Worm (Caenorhabditis elegans) whole organism, L2 larva: ENCODE results near the gene R01E6.2.

Experiments used
- C34F6.9 ChIP-seq: fragments of 150-350 bp; optimal IDR thresholded peaks from 2 replicates; lab custom pipeline; 2014; ENCODE audit warnings: missing biosample characterization, missing genetic modification characterization
- R02D3.7 ChIP-seq: fragments of 150-350 bp; optimal IDR thresholded peaks from 2 replicates; lab custom pipeline; 2014; ENCODE audit warnings: missing biosample characterization, missing genetic modification characterization
- Y55F3AM.14 ChIP-seq: fragments of 200-800 bp; sonication (Bioruptor generic); optimal IDR thresholded peaks from 2 replicates; lab custom pipeline; 2018; ENCODE audit warnings: mild to moderate bottlenecking, missing genetic modification characterization, missing compliant biosample characterization
- ZK546.5 ChIP-seq: sonication (generic microtip); optimal IDR thresholded peaks from 2 replicates; lab custom pipeline; 2017; ENCODE audit warnings: missing biosample characterization, missing genetic modification characterization
- alr-1 ChIP-seq: fragments of 150-350 bp; optimal IDR thresholded peaks from 2 replicates; lab custom pipeline; 2014; ENCODE audit warnings: missing biosample characterization, missing genetic modification characterization
- ama-1 ChIP-seq: fragments of 150-350 bp; optimal IDR thresholded peaks from 2 replicates; lab custom pipeline; 2018; ENCODE audit warnings: inconsistent platforms
- blmp-1 ChIP-seq: sonication (generic microtip); optimal IDR thresholded peaks from 2 replicates; lab custom pipeline; 2017; ENCODE audit warnings: missing genetic modification characterization, mild to moderate bottlenecking, missing compliant biosample characterization, antibody characterized with exemption, moderate library complexity; ENCODE audit not compliant: insufficient read depth
- ceh-16 ChIP-seq: fragments of 150-350 bp; optimal IDR thresholded peaks from 2 replicates; lab custom pipeline; 2014; ENCODE audit warnings: missing biosample characterization, missing genetic modification characterization
- ceh-82 ChIP-seq: fragments of 150-350 bp; optimal IDR thresholded peaks from 2 replicates; lab custom pipeline; 2014; ENCODE audit warnings: missing biosample characterization, missing genetic modification characterization
- crh-2 ChIP-seq: sonication (generic microtip); optimal IDR thresholded peaks from 2 replicates; lab custom pipeline; 2017; ENCODE audit warnings: missing biosample characterization, missing genetic modification characterization
- dmd-4 ChIP-seq: sonication (generic microtip); optimal IDR thresholded peaks from 2 replicates; lab custom pipeline; 2017; ENCODE audit warnings: missing biosample characterization, missing genetic modification characterization
- elt-3 ChIP-seq: sonication (generic microtip); optimal IDR thresholded peaks from 2 replicates; lab custom pipeline; 2017; ENCODE audit warnings: missing biosample characterization, missing genetic modification characterization
- fos-1 ChIP-seq: fragments of 150-350 bp; optimal IDR thresholded peaks from 2 replicates; lab custom pipeline; 2014; ENCODE audit warnings: missing biosample characterization, missing genetic modification characterization
- gmeb-1 ChIP-seq: fragments of 150-350 bp; optimal IDR thresholded peaks from 2 replicates; lab custom pipeline; 2014; ENCODE audit warnings: missing biosample characterization, missing genetic modification characterization
- lin-11 ChIP-seq: fragments of 150-350 bp; sonication (generic microtip); optimal IDR thresholded peaks from 2 replicates; lab custom pipeline; 2014; ENCODE audit warnings: missing biosample characterization, missing genetic modification characterization, inconsistent platforms, mixed read lengths
- lin-13 ChIP-seq: fragments of 150-350 bp; optimal IDR thresholded peaks from 2 replicates; lab custom pipeline; 2014; ENCODE audit warnings: missing biosample characterization, missing genetic modification reagents, missing genetic modification characterization
- lin-39 ChIP-seq: fragments of 150-350 bp; optimal IDR thresholded peaks from 2 replicates; lab custom pipeline; 2014; ENCODE audit warnings: missing biosample characterization, missing genetic modification reagents, missing genetic modification characterization
- lsy-2 ChIP-seq, 2 experiments: fragments of 150-350 bp in 1 of 2; sonication (generic microtip) in 1 of 2; optimal IDR thresholded peaks; 2 replicates each; lab custom pipeline; 2014 to 2017; ENCODE audit warnings: missing biosample characterization in 2 of 2, missing genetic modification characterization in 2 of 2
- mab-5 ChIP-seq: fragments of 150-350 bp; optimal IDR thresholded peaks from 2 replicates; lab custom pipeline; 2014; ENCODE audit warnings: missing biosample characterization, missing genetic modification characterization
- mbf-1 ChIP-seq: sonication (generic microtip); optimal IDR thresholded peaks from 2 replicates; lab custom pipeline; 2017; ENCODE audit warnings: missing biosample characterization, missing genetic modification characterization
- mdl-1 ChIP-seq, 2 experiments: fragments of 150-350 bp in 1 of 2; sonication (generic microtip) in 1 of 2; optimal IDR thresholded peaks; 2 replicates each; lab custom pipeline; 2017; ENCODE audit warnings: missing biosample characterization in 2 of 2, missing genetic modification characterization in 2 of 2
- nhr-11 ChIP-seq: fragments of 150-350 bp; optimal IDR thresholded peaks from 2 replicates; lab custom pipeline; 2014; ENCODE audit warnings: missing biosample characterization, missing genetic modification characterization
- nhr-129 ChIP-seq: fragments of 150-350 bp; optimal IDR thresholded peaks from 2 replicates; lab custom pipeline; 2014; ENCODE audit warnings: missing biosample characterization, missing genetic modification characterization
- nhr-21 ChIP-seq: fragments of 150-350 bp; optimal IDR thresholded peaks from 2 replicates; lab custom pipeline; 2014; ENCODE audit warnings: missing biosample characterization, missing genetic modification characterization
- nhr-23 ChIP-seq: fragments of 150-350 bp; optimal IDR thresholded peaks from 2 replicates; lab custom pipeline; 2014; ENCODE audit warnings: missing biosample characterization, missing genetic modification reagents, missing genetic modification characterization
- nhr-237 ChIP-seq: fragments of 150-350 bp; optimal IDR thresholded peaks from 2 replicates; lab custom pipeline; 2014; ENCODE audit warnings: missing biosample characterization, missing genetic modification characterization
- nhr-25 ChIP-seq: fragments of 150-350 bp; sonication (generic microtip); optimal IDR thresholded peaks from 3 replicates; lab custom pipeline; 2014; ENCODE audit warnings: missing biosample characterization, missing genetic modification characterization
- nhr-77 ChIP-seq: fragments of 150-350 bp; optimal IDR thresholded peaks from 2 replicates; lab custom pipeline; 2014; ENCODE audit warnings: missing biosample characterization, missing genetic modification characterization
- peb-1 ChIP-seq: fragments of 150-350 bp; optimal IDR thresholded peaks from 2 replicates; lab custom pipeline; 2014; ENCODE audit warnings: missing biosample characterization, missing genetic modification characterization
- sem-4 ChIP-seq: fragments of 150-350 bp; optimal IDR thresholded peaks from 2 replicates; lab custom pipeline; 2014; ENCODE audit warnings: missing biosample characterization, missing genetic modification reagents, missing genetic modification characterization
- skn-1 ChIP-seq: sonication (generic microtip); optimal IDR thresholded peaks from 2 replicates; lab custom pipeline; 2017; ENCODE audit warnings: missing biosample characterization, missing genetic modification characterization
- sma-3 ChIP-seq: sonication (generic microtip); optimal IDR thresholded peaks from 2 replicates; lab custom pipeline; 2016; ENCODE audit warnings: missing genetic modification reagents, missing genetic modification characterization, missing compliant biosample characterization
- sma-9 ChIP-seq, 2 experiments: fragments of 150-350 bp in 1 of 2; sonication (generic microtip) in 1 of 2; optimal IDR thresholded peaks; 2 replicates each; lab custom pipeline; 2014 to 2016; ENCODE audit warnings: missing genetic modification characterization in 2 of 2, mild to moderate bottlenecking in 1 of 2, missing biosample characterization in 1 of 2, missing compliant biosample characterization in 1 of 2, missing genetic modification reagents in 1 of 2, moderate library complexity in 1 of 2
- snpc-4 ChIP-seq: fragments of 150-350 bp; optimal IDR thresholded peaks from 2 replicates; lab custom pipeline; 2014; ENCODE audit warnings: missing biosample characterization, missing genetic modification characterization
- unc-39 ChIP-seq: fragments of 150-350 bp; optimal IDR thresholded peaks from 2 replicates; lab custom pipeline; 2014; ENCODE audit warnings: missing biosample characterization, missing genetic modification characterization
- unc-55 ChIP-seq: fragments of 150-350 bp; sonication (generic microtip); optimal IDR thresholded peaks from 3 replicates; lab custom pipeline; 2014; ENCODE audit warnings: missing biosample characterization, missing genetic modification reagents, missing genetic modification characterization
- unc-62 ChIP-seq: fragments of 150-350 bp; optimal IDR thresholded peaks from 2 replicates; lab custom pipeline; 2014; ENCODE audit warnings: missing biosample characterization, missing genetic modification reagents, missing genetic modification characterization
- zag-1 ChIP-seq: fragments of 150-350 bp; optimal IDR thresholded peaks from 2 replicates; lab custom pipeline; 2014; ENCODE audit warnings: missing biosample characterization, missing genetic modification characterization
- ztf-1 ChIP-seq: fragments of 200-800 bp; sonication (Bioruptor generic); conservative IDR thresholded peaks from 2 replicates; pipeline ENCODE4 v1.3.6; 2022; ENCODE audit warnings: missing genetic modification characterization, missing compliant biosample characterization
- ztf-11 ChIP-seq: sonication (generic microtip); optimal IDR thresholded peaks from 2 replicates; lab custom pipeline; 2017; ENCODE audit warnings: missing biosample characterization, missing genetic modification characterization

The R01E6.2 gene

ce11 chrX:13581820-13582219 is 15.5 kb upstream of the R01E6.2 start, which contains the start of gene F54B11.10:
F54B11.10 (plus strand) TSS chrX:13582120.
- TF ChIP-seq lin-39 (tag; lab: Kevin White, UChicago) (no peak), mab-5 (tag; lab: Kevin White, UChicago) (no peak), unc-62 (GFP tag; lab: Kevin White, UChicago) (no peak), zag-1 (tag; lab: Kevin White, UChicago) (no peak), ceh-16 (tag; lab: Kevin White, UChicago) (no peak), lin-13 (GFP tag; lab: Kevin White, UChicago) (no peak), nhr-25 (tag; lab: Kevin White, UChicago) (no peak), ZK546.5 (tag; lab: Kevin White, UChicago) (no peak), nhr-77 (tag; lab: Kevin White, UChicago) (no peak), ceh-82 (tag; lab: Kevin White, UChicago) (no peak), ztf-1 (GFP tag; lab: Robert Waterston, UW) (no peak), mbf-1 (no peak), lsy-2 (tag; optimal IDR thresholded peaks at IDR 0.05; lab: Kevin White, UChicago) (no peak), unc-55 (no peak), ztf-11 (tag; lab: Kevin White, UChicago) (no peak), gmeb-1 (tag; lab: Kevin White, UChicago) (no peak), nhr-129 (tag; lab: Kevin White, UChicago) (no peak), crh-2 (tag; lab: Kevin White, UChicago) (no peak), blmp-1 (no peak)

- no peak for TF ChIP-seq mbf-1
- no peak for TF ChIP-seq C34F6.9
- no peak for TF ChIP-seq sma-9 (GFP tag; optimal IDR thresholded peaks at IDR 0.05; lab: Kevin White, UChicago)
- no peak for TF ChIP-seq sma-9 (tag; optimal IDR thresholded peaks at IDR 0.05; lab: Kevin White, UChicago)
- TF ChIP-seq snpc-4 (tag; lab: Kevin White, UChicago): no peak
Measured at ce11 chrX:13578483-13578882, 12.1 kb upstream of the R01E6.2 start, which contains the start of gene F54B11.11. F54B11.11 (plus strand) TSS chrX:13578783.

ce11 chrX:13574029-13574428 is 7.7 kb upstream of the R01E6.2 start:
- no peak for TF ChIP-seq ceh-82 (tag; lab: Kevin White, UChicago)
- TF ChIP-seq alr-1: no peak
- TF ChIP-seq sma-9 (GFP tag; optimal IDR thresholded peaks at IDR 0.05; lab: Kevin White, UChicago): no peak
- no peak for TF ChIP-seq sma-9 (tag; optimal IDR thresholded peaks at IDR 0.05; lab: Kevin White, UChicago)
- no peak for TF ChIP-seq ama-1 (lab: Kevin White, UChicago)
- TF ChIP-seq unc-39: no peak
- TF ChIP-seq lin-11 (tag; lab: Kevin White, UChicago): no peak
- no peak for TF ChIP-seq elt-3 (tag; lab: Kevin White, UChicago)
- TF ChIP-seq nhr-25 (tag; lab: Kevin White, UChicago): no peak
- no peak for TF ChIP-seq ZK546.5 (tag; lab: Kevin White, UChicago)
- TF ChIP-seq nhr-23 (tag; lab: Kevin White, UChicago): no peak
- TF ChIP-seq nhr-11: no peak
- no peak for TF ChIP-seq mbf-1
- no peak for TF ChIP-seq Y55F3AM.14 (GFP tag; lab: Kevin White, UChicago)
- no peak for TF ChIP-seq nhr-77 (tag; lab: Kevin White, UChicago)
- no peak for TF ChIP-seq blmp-1
- TF ChIP-seq ceh-16 (tag; lab: Kevin White, UChicago): no peak
- TF ChIP-seq nhr-237 (tag; lab: Kevin White, UChicago): no peak
- TF ChIP-seq ztf-11 (tag; lab: Kevin White, UChicago): no peak
- TF ChIP-seq zag-1 (tag; lab: Kevin White, UChicago): no peak

ce11 chrX:13569854-13570253 is 3.5 kb upstream of the R01E6.2 start, which contains the start of gene R01E6.7:
R01E6.7 (minus strand) TSS chrX:13569954.
- TF ChIP-seq sma-3 (GFP tag; lab: Kevin White, UChicago): no peak
- no peak for TF ChIP-seq R02D3.7 (tag; lab: Kevin White, UChicago)
- TF ChIP-seq blmp-1: no peak
- TF ChIP-seq gmeb-1 (tag; lab: Kevin White, UChicago): no peak
- TF ChIP-seq ceh-16 (tag; lab: Kevin White, UChicago): no peak
- TF ChIP-seq snpc-4 (tag; lab: Kevin White, UChicago): no peak
- TF ChIP-seq peb-1 (tag; lab: Kevin White, UChicago): no peak
- no peak for TF ChIP-seq nhr-21 (tag; lab: Kevin White, UChicago)
- no peak for TF ChIP-seq ZK546.5 (tag; lab: Kevin White, UChicago)
- TF ChIP-seq dmd-4 (tag; lab: Kevin White, UChicago): no peak
- no peak for TF ChIP-seq nhr-23 (tag; lab: Kevin White, UChicago)
- TF ChIP-seq lsy-2 (tag; optimal IDR thresholded peaks at IDR 0.05; lab: Kevin White, UChicago): no peak
- no peak for TF ChIP-seq mdl-1 (tag; optimal IDR thresholded peaks at IDR 0.05; lab: Kevin White, UChicago)
- no peak for TF ChIP-seq C34F6.9
- TF ChIP-seq sem-4 (tag; lab: Kevin White, UChicago): no peak
- no peak for TF ChIP-seq ztf-1 (GFP tag; lab: Robert Waterston, UW)
- no peak for TF ChIP-seq skn-1 (tag; lab: Kevin White, UChicago)
- no peak for TF ChIP-seq crh-2 (tag; lab: Kevin White, UChicago)
- TF ChIP-seq fos-1 (tag; lab: Kevin White, UChicago): no peak
